Worm (Caenorhabditis elegans) whole organism, L2 larva: Measurements from ENCODE around the gene npp-23.

ENCODE experiments used
- C34F6.9 ChIP-seq: fragments of 150-350 bp; optimal IDR thresholded peaks from 2 replicates; lab custom pipeline; 2014; ENCODE audit warnings: missing biosample characterization, missing genetic modification characterization
- F13H6.1 ChIP-seq: sonication (generic microtip); optimal IDR thresholded peaks from 2 replicates; lab custom pipeline; 2016; ENCODE audit warnings: missing genetic modification characterization, missing compliant biosample characterization
- R02D3.7 ChIP-seq: fragments of 150-350 bp; optimal IDR thresholded peaks from 2 replicates; lab custom pipeline; 2014; ENCODE audit warnings: missing biosample characterization, missing genetic modification characterization
- Y55F3AM.14 ChIP-seq: fragments of 200-800 bp; sonication (Bioruptor generic); optimal IDR thresholded peaks from 2 replicates; lab custom pipeline; 2018; ENCODE audit warnings: mild to moderate bottlenecking, missing genetic modification characterization, missing compliant biosample characterization
- ZK546.5 ChIP-seq: sonication (generic microtip); optimal IDR thresholded peaks from 2 replicates; lab custom pipeline; 2017; ENCODE audit warnings: missing biosample characterization, missing genetic modification characterization
- alr-1 ChIP-seq: fragments of 150-350 bp; optimal IDR thresholded peaks from 2 replicates; lab custom pipeline; 2014; ENCODE audit warnings: missing biosample characterization, missing genetic modification characterization
- aly-2 ChIP-seq: fragments of 150-350 bp; optimal IDR thresholded peaks from 2 replicates; lab custom pipeline; 2014; ENCODE audit warnings: missing biosample characterization, missing genetic modification characterization
- ama-1 ChIP-seq: fragments of 150-350 bp; optimal IDR thresholded peaks from 2 replicates; lab custom pipeline; 2018; ENCODE audit warnings: inconsistent platforms
- blmp-1 ChIP-seq: sonication (generic microtip); optimal IDR thresholded peaks from 2 replicates; lab custom pipeline; 2017; ENCODE audit warnings: missing genetic modification characterization, mild to moderate bottlenecking, missing compliant biosample characterization, antibody characterized with exemption, moderate library complexity; ENCODE audit not compliant: insufficient read depth
- ceh-82 ChIP-seq: fragments of 150-350 bp; optimal IDR thresholded peaks from 2 replicates; lab custom pipeline; 2014; ENCODE audit warnings: missing biosample characterization, missing genetic modification characterization
- crh-2 ChIP-seq: sonication (generic microtip); optimal IDR thresholded peaks from 2 replicates; lab custom pipeline; 2017; ENCODE audit warnings: missing biosample characterization, missing genetic modification characterization
- dmd-4 ChIP-seq: sonication (generic microtip); optimal IDR thresholded peaks from 2 replicates; lab custom pipeline; 2017; ENCODE audit warnings: missing biosample characterization, missing genetic modification characterization
- egl-27 ChIP-seq: sonication (generic microtip); optimal IDR thresholded peaks from 3 replicates; lab custom pipeline; 2017; ENCODE audit warnings: missing biosample characterization, missing genetic modification reagents, missing genetic modification characterization
- elt-1 ChIP-seq: fragments of 150-350 bp; optimal IDR thresholded peaks from 2 replicates; lab custom pipeline; 2014; ENCODE audit warnings: missing biosample characterization, missing genetic modification characterization
- elt-3 ChIP-seq: sonication (generic microtip); optimal IDR thresholded peaks from 2 replicates; lab custom pipeline; 2017; ENCODE audit warnings: missing biosample characterization, missing genetic modification characterization
- fos-1 ChIP-seq: fragments of 150-350 bp; optimal IDR thresholded peaks from 2 replicates; lab custom pipeline; 2014; ENCODE audit warnings: missing biosample characterization, missing genetic modification characterization
- gmeb-1 ChIP-seq: fragments of 150-350 bp; optimal IDR thresholded peaks from 2 replicates; lab custom pipeline; 2014; ENCODE audit warnings: missing biosample characterization, missing genetic modification characterization
- lin-11 ChIP-seq: fragments of 150-350 bp; sonication (generic microtip); optimal IDR thresholded peaks from 2 replicates; lab custom pipeline; 2014; ENCODE audit warnings: missing biosample characterization, missing genetic modification characterization, inconsistent platforms, mixed read lengths
- lin-13 ChIP-seq: fragments of 150-350 bp; optimal IDR thresholded peaks from 2 replicates; lab custom pipeline; 2014; ENCODE audit warnings: missing biosample characterization, missing genetic modification reagents, missing genetic modification characterization
- lin-39 ChIP-seq: fragments of 150-350 bp; optimal IDR thresholded peaks from 2 replicates; lab custom pipeline; 2014; ENCODE audit warnings: missing biosample characterization, missing genetic modification reagents, missing genetic modification characterization
- lsy-2 ChIP-seq, 2 experiments: fragments of 150-350 bp in 1 of 2; sonication (generic microtip) in 1 of 2; optimal IDR thresholded peaks; 2 replicates each; lab custom pipeline; 2014 to 2017; ENCODE audit warnings: missing biosample characterization in 2 of 2, missing genetic modification characterization in 2 of 2
- mbf-1 ChIP-seq: sonication (generic microtip); optimal IDR thresholded peaks from 2 replicates; lab custom pipeline; 2017; ENCODE audit warnings: missing biosample characterization, missing genetic modification characterization
- mdl-1 ChIP-seq, 2 experiments: fragments of 150-350 bp in 1 of 2; sonication (generic microtip) in 1 of 2; optimal IDR thresholded peaks; 2 replicates each; lab custom pipeline; 2017; ENCODE audit warnings: missing biosample characterization in 2 of 2, missing genetic modification characterization in 2 of 2
- nhr-10 ChIP-seq: sonication (generic microtip); optimal IDR thresholded peaks from 2 replicates; lab custom pipeline; 2017; ENCODE audit warnings: missing biosample characterization, missing genetic modification characterization
- nhr-11 ChIP-seq: fragments of 150-350 bp; optimal IDR thresholded peaks from 2 replicates; lab custom pipeline; 2014; ENCODE audit warnings: missing biosample characterization, missing genetic modification characterization
- nhr-12 ChIP-seq: fragments of 150-350 bp; optimal IDR thresholded peaks from 2 replicates; lab custom pipeline; 2014; ENCODE audit warnings: missing biosample characterization, missing genetic modification characterization
- nhr-129 ChIP-seq: fragments of 150-350 bp; optimal IDR thresholded peaks from 2 replicates; lab custom pipeline; 2014; ENCODE audit warnings: missing biosample characterization, missing genetic modification characterization
- nhr-21 ChIP-seq: fragments of 150-350 bp; optimal IDR thresholded peaks from 2 replicates; lab custom pipeline; 2014; ENCODE audit warnings: missing biosample characterization, missing genetic modification characterization
- nhr-23 ChIP-seq: fragments of 150-350 bp; optimal IDR thresholded peaks from 2 replicates; lab custom pipeline; 2014; ENCODE audit warnings: missing biosample characterization, missing genetic modification reagents, missing genetic modification characterization
- nhr-237 ChIP-seq: fragments of 150-350 bp; optimal IDR thresholded peaks from 2 replicates; lab custom pipeline; 2014; ENCODE audit warnings: missing biosample characterization, missing genetic modification characterization
- nhr-25 ChIP-seq: fragments of 150-350 bp; sonication (generic microtip); optimal IDR thresholded peaks from 3 replicates; lab custom pipeline; 2014; ENCODE audit warnings: missing biosample characterization, missing genetic modification characterization
- nhr-6 ChIP-seq: fragments of 150-350 bp; optimal IDR thresholded peaks from 2 replicates; lab custom pipeline; 2014; ENCODE audit warnings: missing biosample characterization, missing genetic modification characterization
- nhr-77 ChIP-seq: fragments of 150-350 bp; optimal IDR thresholded peaks from 2 replicates; lab custom pipeline; 2014; ENCODE audit warnings: missing biosample characterization, missing genetic modification characterization
- peb-1 ChIP-seq: fragments of 150-350 bp; optimal IDR thresholded peaks from 2 replicates; lab custom pipeline; 2014; ENCODE audit warnings: missing biosample characterization, missing genetic modification characterization
- sem-4 ChIP-seq: fragments of 150-350 bp; optimal IDR thresholded peaks from 2 replicates; lab custom pipeline; 2014; ENCODE audit warnings: missing biosample characterization, missing genetic modification reagents, missing genetic modification characterization
- skn-1 ChIP-seq: sonication (generic microtip); optimal IDR thresholded peaks from 2 replicates; lab custom pipeline; 2017; ENCODE audit warnings: missing biosample characterization, missing genetic modification characterization
- sma-3 ChIP-seq: sonication (generic microtip); optimal IDR thresholded peaks from 2 replicates; lab custom pipeline; 2016; ENCODE audit warnings: missing genetic modification reagents, missing genetic modification characterization, missing compliant biosample characterization
- sma-9 ChIP-seq, 2 experiments: fragments of 150-350 bp in 1 of 2; sonication (generic microtip) in 1 of 2; optimal IDR thresholded peaks; 2 replicates each; lab custom pipeline; 2014 to 2016; ENCODE audit warnings: missing genetic modification characterization in 2 of 2, mild to moderate bottlenecking in 1 of 2, missing biosample characterization in 1 of 2, missing compliant biosample characterization in 1 of 2, missing genetic modification reagents in 1 of 2, moderate library complexity in 1 of 2
- snpc-4 ChIP-seq: fragments of 150-350 bp; optimal IDR thresholded peaks from 2 replicates; lab custom pipeline; 2014; ENCODE audit warnings: missing biosample characterization, missing genetic modification characterization
- unc-39 ChIP-seq: fragments of 150-350 bp; optimal IDR thresholded peaks from 2 replicates; lab custom pipeline; 2014; ENCODE audit warnings: missing biosample characterization, missing genetic modification characterization
- unc-55 ChIP-seq: fragments of 150-350 bp; sonication (generic microtip); optimal IDR thresholded peaks from 3 replicates; lab custom pipeline; 2014; ENCODE audit warnings: missing biosample characterization, missing genetic modification reagents, missing genetic modification characterization
- unc-62 ChIP-seq: fragments of 150-350 bp; optimal IDR thresholded peaks from 2 replicates; lab custom pipeline; 2014; ENCODE audit warnings: missing biosample characterization, missing genetic modification reagents, missing genetic modification characterization
- zag-1 ChIP-seq: fragments of 150-350 bp; optimal IDR thresholded peaks from 2 replicates; lab custom pipeline; 2014; ENCODE audit warnings: missing biosample characterization, missing genetic modification characterization
- ztf-1 ChIP-seq: fragments of 200-800 bp; sonication (Bioruptor generic); conservative IDR thresholded peaks from 2 replicates; pipeline ENCODE4 v1.3.6; 2022; ENCODE audit warnings: missing genetic modification characterization, missing compliant biosample characterization
- ztf-11 ChIP-seq: sonication (generic microtip); optimal IDR thresholded peaks from 2 replicates; lab custom pipeline; 2017; ENCODE audit warnings: missing biosample characterization, missing genetic modification characterization
- ztf-4 ChIP-seq: fragments of 150-350 bp; optimal IDR thresholded peaks from 2 replicates; lab custom pipeline; 2014; ENCODE audit warnings: missing biosample characterization, missing genetic modification characterization

Gene npp-23

DNA sequence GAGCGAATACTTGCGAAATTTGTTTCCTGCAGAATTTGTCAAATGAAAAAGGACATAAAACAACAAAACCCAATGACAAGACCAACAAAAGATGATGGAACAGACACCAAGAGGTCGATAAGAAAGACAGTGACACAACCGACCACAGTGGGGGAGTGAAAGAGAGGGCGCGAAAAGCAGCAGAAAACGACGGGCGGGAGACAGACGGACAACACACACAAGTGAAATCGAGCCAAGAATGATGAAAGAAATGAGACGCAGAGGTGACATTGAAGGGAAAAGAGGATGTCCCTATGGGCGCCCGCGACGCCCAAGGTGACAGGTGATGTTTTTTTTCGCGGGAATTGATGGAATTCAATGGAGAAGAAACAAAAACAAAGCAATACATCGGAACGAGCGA is 3.4 kb downstream of the npp-23 start (continued):
- TF ChIP-seq sma-3 (GFP tag; lab: Kevin White, UChicago), result peak; percentile 77
- no peak for TF ChIP-seq elt-1 (tag; lab: Kevin White, UChicago)
- no peak for TF ChIP-seq aly-2
- no peak for TF ChIP-seq dmd-4
- TF ChIP-seq R02D3.7 (tag; lab: Kevin White, UChicago), result no peak
- TF ChIP-seq unc-39 (tag; lab: Kevin White, UChicago), result no peak
- no peak for TF ChIP-seq lin-11
- TF ChIP-seq nhr-25 (tag; lab: Kevin White, UChicago), result peak; percentile 71
- no peak for TF ChIP-seq nhr-6
- no peak for TF ChIP-seq skn-1 (tag; lab: Kevin White, UChicago)
- TF ChIP-seq nhr-77 (tag; lab: Kevin White, UChicago), result no peak
- TF ChIP-seq ztf-1 (GFP tag; lab: Robert Waterston, UW), result no peak
- TF ChIP-seq nhr-129 (tag; lab: Kevin White, UChicago), result peak; percentile 86
- TF ChIP-seq alr-1, result no peak
- no peak for TF ChIP-seq ceh-82 (tag; lab: Kevin White, UChicago)
- peak; percentile 52 for TF ChIP-seq nhr-21 (tag; lab: Kevin White, UChicago)
- TF ChIP-seq sem-4, result peak; percentile 87
- TF ChIP-seq nhr-23 (tag; lab: Kevin White, UChicago), result no peak
- peak; percentile 93 for TF ChIP-seq fos-1 (tag; lab: Kevin White, UChicago)
- TF ChIP-seq ama-1 (lab: Kevin White, UChicago), result peak; percentile 35
- no peak for TF ChIP-seq unc-62 (GFP tag; lab: Kevin White, UChicago)
- TF ChIP-seq lsy-2 (tag; optimal IDR thresholded peaks at IDR 0.05; lab: Kevin White, UChicago), result peak in 1 of 2 experiments; percentile 53
- no peak for TF ChIP-seq zag-1 (tag; lab: Kevin White, UChicago)
- TF ChIP-seq lin-13 (GFP tag; lab: Kevin White, UChicago), result no peak
- TF ChIP-seq nhr-237, result no peak
- TF ChIP-seq egl-27 (tag; lab: Kevin White, UChicago), result peak; percentile 23

DNA sequence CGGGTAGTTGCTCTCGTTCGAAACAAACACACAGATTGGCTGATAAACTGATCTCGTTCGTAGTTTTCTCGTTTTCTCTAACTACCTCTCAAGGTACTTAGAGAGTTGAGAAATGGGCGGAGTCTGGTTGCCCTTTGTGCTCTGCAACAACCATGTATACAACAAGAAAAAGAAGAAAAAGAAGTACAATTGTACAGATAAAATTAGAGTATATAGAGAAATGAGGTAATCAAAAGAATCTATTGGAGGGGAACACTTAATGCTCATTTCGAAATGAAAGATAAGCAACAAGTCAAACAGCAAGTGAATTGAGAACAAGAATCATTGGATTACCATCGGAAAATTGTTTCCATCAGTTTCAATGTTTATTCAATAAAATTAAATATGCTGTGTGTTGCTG is 4.1 kb downstream of the npp-23 start, which contains the start of gene C09G9.1:
Gene C09G9.1, minus strand, starts transcription at position 143 of the 400 bp plus-strand sequence.
- TF ChIP-seq fos-1 (tag; lab: Kevin White, UChicago) (peak; percentile 27), F13H6.1 (peak; percentile 8), nhr-11 (tag; lab: Kevin White, UChicago) (no peak)

- TF ChIP-seq mbf-1 (tag; lab: Kevin White, UChicago) (no peak), ceh-82 (tag; lab: Kevin White, UChicago) (no peak), F13H6.1 (no peak), ama-1 (lab: Kevin White, UChicago) (no peak), nhr-77 (tag; lab: Kevin White, UChicago) (no peak), nhr-10 (no peak), lin-39 (tag; lab: Kevin White, UChicago) (no peak), unc-55 (GFP tag; lab: Kevin White, UChicago) (no peak), crh-2 (no peak), C34F6.9 (tag; lab: Kevin White, UChicago) (no peak), lsy-2 (tag; optimal IDR thresholded peaks at IDR 0.05; lab: Kevin White, UChicago) (no peak), ztf-1 (GFP tag; lab: Robert Waterston, UW) (no peak), sma-3 (GFP tag; lab: Kevin White, UChicago) (peak; percentile 5), nhr-21 (tag; lab: Kevin White, UChicago) (peak; percentile 53), R02D3.7 (tag; lab: Kevin White, UChicago) (no peak), zag-1 (tag; lab: Kevin White, UChicago) (no peak), ztf-4 (no peak), aly-2 (no peak), peb-1 (tag; lab: Kevin White, UChicago) (no peak), snpc-4 (tag; lab: Kevin White, UChicago) (no peak), elt-3 (tag; lab: Kevin White, UChicago) (no peak), nhr-12 (tag; lab: Kevin White, UChicago) (no peak), dmd-4 (no peak), ZK546.5 (tag; lab: Kevin White, UChicago) (no peak), blmp-1 (tag; lab: Kevin White, UChicago) (no peak), gmeb-1 (tag; lab: Kevin White, UChicago) (peak; percentile 36), nhr-129 (tag; lab: Kevin White, UChicago) (no peak), nhr-11 (tag; lab: Kevin White, UChicago) (no peak), sem-4 (no peak), nhr-25 (tag; lab: Kevin White, UChicago) (peak; percentile 34), lin-11 (no peak), sma-9 (GFP tag; optimal IDR thresholded peaks at IDR 0.05; lab: Kevin White, UChicago) (peak; percentile 43), sma-9 (tag; optimal IDR thresholded peaks at IDR 0.05; lab: Kevin White, UChicago) (no peak), alr-1 (no peak), Y55F3AM.14 (GFP tag; lab: Kevin White, UChicago) (no peak), lin-13 (GFP tag; lab: Kevin White, UChicago) (no peak), nhr-6 (no peak), skn-1 (tag; lab: Kevin White, UChicago) (no peak), mdl-1 (tag; optimal IDR thresholded peaks at IDR 0.05; lab: Kevin White, UChicago) (no peak), fos-1 (tag; lab: Kevin White, UChicago) (no peak), unc-39 (tag; lab: Kevin White, UChicago) (no peak), egl-27 (tag; lab: Kevin White, UChicago) (no peak), nhr-23 (tag; lab: Kevin White, UChicago) (no peak), ztf-11 (tag; lab: Kevin White, UChicago) (no peak), nhr-237 (no peak)
Measured at ce11 chrIV:8864672-8865071, 4.8 kb downstream of the npp-23 start.
